Worm (Caenorhabditis elegans): ENCODE results near the gene rml-4.

The rml-4 gene

ce11 chrII:4293027-4293522, 1.8 kb upstream of the rml-4 start:
- no peak for TF ChIP-seq ztf-4 (tag; optimal IDR thresholded peaks at IDR 0.05)
- TF ChIP-seq lsy-2 (tag; optimal IDR thresholded peaks at IDR 0.05) = peak in 1 of 2 experiments; percentile 0
- no peak for TF ChIP-seq efl-1 (optimal IDR thresholded peaks at IDR 0.05)
- TF ChIP-seq efl-1 (GFP tag; optimal IDR thresholded peaks at IDR 0.05 in 1 of 2) = peak in 1 of 2 experiments; percentile 77
- TF ChIP-seq lin-14 (GFP tag; optimal IDR thresholded peaks at IDR 0.05) = peak; percentile 18

DNA sequence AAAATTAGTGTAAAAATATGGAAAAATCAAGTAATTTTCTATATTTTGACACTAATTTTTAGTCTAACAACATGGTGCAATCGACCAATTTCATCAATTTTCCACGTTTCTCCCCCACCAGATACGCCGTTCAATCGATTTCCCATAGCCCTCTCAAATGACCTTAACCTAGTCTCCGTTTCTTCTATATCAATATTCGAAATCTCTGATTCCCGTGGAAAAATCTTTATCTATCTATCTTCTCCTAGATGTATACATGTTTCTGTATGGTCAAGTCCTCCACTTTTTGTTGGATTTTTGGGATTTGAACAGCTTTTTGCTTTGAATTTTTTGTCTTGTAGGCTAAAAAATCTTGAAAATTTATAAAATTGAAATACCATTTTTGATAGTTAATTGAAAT, 712 bp upstream of the rml-4 start:
- peak; percentile 20 for TF ChIP-seq lin-14 (GFP tag; optimal IDR thresholded peaks at IDR 0.05)
- no peak for TF ChIP-seq unc-30 (tag; optimal IDR thresholded peaks at IDR 0.05)
- no peak for TF ChIP-seq efl-1 (optimal IDR thresholded peaks at IDR 0.05)
- TF ChIP-seq efl-1 (GFP tag; optimal IDR thresholded peaks at IDR 0.05 in 1 of 2) = peak in 1 of 2 experiments; percentile 80
- TF ChIP-seq blmp-1 (tag; optimal IDR thresholded peaks at IDR 0.05) = peak; percentile 24

ce11 chrII:4297259-4297658, 2.4 kb downstream of the rml-4 start:
- TF ChIP-seq elt-2 (tag; optimal IDR thresholded peaks at IDR 0.05) = peak; percentile 63
- no peak for TF ChIP-seq lin-39 (tag; optimal IDR thresholded peaks at IDR 0.05)
- no peak for TF ChIP-seq elt-3 (tag; optimal IDR thresholded peaks at IDR 0.05)
- TF ChIP-seq egl-13 (tag; optimal IDR thresholded peaks at IDR 0.05) = no peak
- no peak for TF ChIP-seq aha-1 (tag; optimal IDR thresholded peaks at IDR 0.05)
- no peak for TF ChIP-seq ceh-82 (tag; optimal IDR thresholded peaks at IDR 0.05)
- TF ChIP-seq mdl-1 (tag; optimal IDR thresholded peaks at IDR 0.05) = no peak
- TF ChIP-seq dsc-1 (tag; optimal IDR thresholded peaks at IDR 0.05) = no peak
- no peak for TF ChIP-seq sox-4 (tag; optimal IDR thresholded peaks at IDR 0.05)

DNA sequence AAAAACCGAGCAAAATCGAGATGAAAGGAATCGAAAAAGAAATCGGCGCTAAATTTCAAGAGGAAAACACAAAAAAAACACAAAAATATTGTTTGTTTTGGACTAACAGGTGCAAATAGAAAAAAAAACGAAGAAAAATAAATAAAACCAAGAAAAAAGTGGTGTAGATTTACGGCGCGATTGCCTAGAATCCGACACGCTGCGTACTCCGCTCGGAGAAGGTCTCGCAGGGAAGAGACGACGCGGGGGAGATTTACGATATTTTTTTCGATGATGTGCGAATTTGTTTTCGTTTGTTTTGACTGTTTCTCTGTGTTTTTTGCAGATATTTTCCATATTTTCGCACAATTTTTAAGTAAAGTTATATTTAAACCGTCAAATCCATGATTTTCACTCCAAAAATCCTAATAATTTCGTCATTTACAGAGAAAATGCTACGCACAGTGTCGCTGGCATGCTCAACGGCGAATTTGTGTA, 4.4 kb downstream of the rml-4 start, which contains the start of gene sco-1:
Gene sco-1 (plus strand): TSS at position 427 of the 477 bp plus-strand sequence.
- TF ChIP-seq lin-13 (GFP tag; optimal IDR thresholded peaks at IDR 0.05) (peak; percentile 97), nhr-71 (tag; optimal IDR thresholded peaks at IDR 0.05) (peak; percentile 98), pag-3 (tag; optimal IDR thresholded peaks at IDR 0.05; ENCODE audit: borderline replicate concordance, insufficient read depth) (no peak), jun-1 (tag; optimal IDR thresholded peaks at IDR 0.05) (peak; percentile 93), zag-1 (tag; optimal IDR thresholded peaks at IDR 0.05) (peak; percentile 92), C04F5.9 (tag; optimal IDR thresholded peaks at IDR 0.05) (peak; percentile 97), ces-1 (GFP tag; optimal IDR thresholded peaks at IDR 0.05) (peak; percentile 33), nhr-28 (tag; optimal IDR thresholded peaks at IDR 0.05) (peak; percentile 28), unc-86 (tag; optimal IDR thresholded peaks at IDR 0.05) (peak; percentile 97), nhr-11 (tag; optimal IDR thresholded peaks at IDR 0.05) (peak; percentile 85), sox-4 (tag; optimal IDR thresholded peaks at IDR 0.05) (peak; percentile 95), unc-62 (GFP tag; optimal IDR thresholded peaks at IDR 0.05) (peak; percentile 68), fos-1 (tag; optimal IDR thresholded peaks at IDR 0.05) (peak; percentile 93), ceh-90 (tag; optimal IDR thresholded peaks at IDR 0.05) (peak; percentile 90), efl-1 (optimal IDR thresholded peaks at IDR 0.05) (peak; percentile 93 to 95), efl-1 (GFP tag; optimal IDR thresholded peaks at IDR 0.05 in 1 of 2) (peak; percentile 84 to 99), C16A3.4 (tag; optimal IDR thresholded peaks at IDR 0.05) (peak; percentile 93), blmp-1 (tag; optimal IDR thresholded peaks at IDR 0.05) (peak; percentile 79), efl-3 (GFP tag; optimal IDR thresholded peaks at IDR 0.05) (peak; percentile 90), egl-27 (tag; optimal IDR thresholded peaks at IDR 0.05) (peak; percentile 26 to 56), mep-1 (tag; optimal IDR thresholded peaks at IDR 0.05) (peak; percentile 93), isw-1 (GFP tag; IDR thresholded peaks at IDR 0.05) (peak; percentile 98), aha-1 (tag; optimal IDR thresholded peaks at IDR 0.05) (peak; percentile 76), ceh-82 (tag; optimal IDR thresholded peaks at IDR 0.05) (peak; percentile 97 to 98 (median 98)), unc-130 (tag; optimal IDR thresholded peaks at IDR 0.05) (peak; percentile 92), ama-1 (optimal IDR thresholded peaks at IDR 0.05) (peak; percentile 78), dpl-1 (GFP tag; optimal IDR thresholded peaks at IDR 0.05) (peak; percentile 85 to 89 (median 87)), pax-3 (tag; optimal IDR thresholded peaks at IDR 0.05) (peak; percentile 96), nhr-84 (tag; optimal IDR thresholded peaks at IDR 0.05) (no peak), sup-37 (GFP tag; optimal IDR thresholded peaks at IDR 0.05) (peak; percentile 93), Y116A8C.19 (tag; optimal IDR thresholded peaks at IDR 0.05; ENCODE audit: borderline replicate concordance) (peak; percentile 85), ztf-11 (tag; optimal IDR thresholded peaks at IDR 0.05) (peak in 1 of 2 experiments; percentile 98), sptf-1 (tag; optimal IDR thresholded peaks at IDR 0.05) (no peak), lin-15B (tag; optimal IDR thresholded peaks at IDR 0.05) (peak; percentile 95), pqm-1 (tag; optimal IDR thresholded peaks at IDR 0.05) (no peak), ztf-4 (tag; optimal IDR thresholded peaks at IDR 0.05) (peak; percentile 87)

All from whole organism, L1 larva.